Fruit fly (Drosophila melanogaster): Measurements from ENCODE around the gene CG6013.

Gene CG6013

dm6 chr3R:19028758-19029157, 2.5 kb upstream of the CG6013 start, which contains the start of the genes GatA and P5cr (continued):
- TF ChIP-seq row (GFP tag; IDR thresholded peaks at IDR 0.05) (peak; percentile 94), Scr (GFP tag; IDR thresholded peaks at IDR 0.05; ENCODE audit: partially characterized antibody) (no peak), CG30020 (tag; optimal IDR thresholded peaks at IDR 0.05) (no peak), ERR (GFP tag; optimal IDR thresholded peaks at IDR 0.05) (peak; percentile 75), zfh1 (GFP tag; IDR thresholded peaks at IDR 0.05) (peak; percentile 69), btn (GFP tag; optimal IDR thresholded peaks at IDR 0.05) (no peak), CG12236 (GFP tag; optimal IDR thresholded peaks at IDR 0.05) (peak; percentile 54), Mrtf (GFP tag; IDR thresholded peaks at IDR 0.05) (peak; percentile 89; the same call in 2 of the 3 replicates), CG3281 (GFP tag; optimal IDR thresholded peaks at IDR 0.05) (peak; percentile 77), CG15073 (GFP tag; optimal IDR thresholded peaks at IDR 0.05) (no peak), cwo (GFP tag; optimal IDR thresholded peaks at IDR 0.05) (peak; percentile 67), Hr39 (optimal IDR thresholded peaks at IDR 0.05) (no peak), CG34422 (GFP tag; IDR thresholded peaks at IDR 0.05) (peak; percentile 77; the same call in 1 of the 3 replicates), CG17829 (tag; optimal IDR thresholded peaks at IDR 0.05) (peak; percentile 49), dimm (GFP tag; IDR thresholded peaks at IDR 0.05) (0 out of 2 replicates have a peak, but pooled peaks have one; percentile 13), usp (GFP tag; optimal IDR thresholded peaks at IDR 0.05) (no peak), abd-A (tag; optimal IDR thresholded peaks at IDR 0.05) (no peak), HHEX (GFP tag; optimal IDR thresholded peaks at IDR 0.05) (peak; percentile 71), CG10431 (GFP tag; optimal IDR thresholded peaks at IDR 0.05) (peak; percentile 5), CG15601 (tag; optimal IDR thresholded peaks at IDR 0.05) (peak; percentile 46), ftz-f1 (GFP tag; optimal IDR thresholded peaks at IDR 0.05) (peak; percentile 28), PHDP (tag; optimal IDR thresholded peaks at IDR 0.05) (peak; percentile 78), CG10979 (tag; optimal IDR thresholded peaks at IDR 0.05) (peak; percentile 31), Awh (GFP tag; IDR thresholded peaks at IDR 0.05) (peak; percentile 51; the same call in 1 of the 2 replicates), Hsf (GFP tag; optimal IDR thresholded peaks at IDR 0.05) (peak; percentile 88), dati (GFP tag; IDR thresholded peaks at IDR 0.05) (no peak), odd (GFP tag; optimal IDR thresholded peaks at IDR 0.05) (peak; percentile 60), toy (GFP tag; IDR thresholded peaks at IDR 0.05) (no peak; the same call in 1 of the 2 replicates), CG4820 (GFP tag; optimal IDR thresholded peaks at IDR 0.05) (peak; percentile 47), grau (tag; optimal IDR thresholded peaks at IDR 0.05) (peak; percentile 82), tio (GFP tag; optimal IDR thresholded peaks at IDR 0.05) (no peak), ham (GFP tag; IDR thresholded peaks at IDR 0.05) (peak; percentile 26; the same call in 1 of the 2 replicates), bsh (GFP tag; optimal IDR thresholded peaks at IDR 0.05) (peak; percentile 51 to 69), Ets97D (GFP tag; optimal IDR thresholded peaks at IDR 0.05) (peak; percentile 38), HLHmδ (GFP tag; optimal IDR thresholded peaks at IDR 0.05) (no peak), CG8478 (optimal IDR thresholded peaks at IDR 0.05) (no peak), CG7556 (GFP tag; optimal IDR thresholded peaks at IDR 0.05) (peak; percentile 61), Dek (tag; optimal IDR thresholded peaks at IDR 0.05) (peak; percentile 84), CG10321 (GFP tag; IDR thresholded peaks at IDR 0.05) (peak; percentile 51; the same call in 1 of the 2 replicates), Dbx (GFP tag; IDR thresholded peaks at IDR 0.05) (peak; percentile 88), fd64A (GFP tag; optimal IDR thresholded peaks at IDR 0.05) (no peak), Tbp (GFP tag; optimal IDR thresholded peaks at IDR 0.05) (no peak), zen (tag; optimal IDR thresholded peaks at IDR 0.05) (no peak), Aef1 (GFP tag; IDR thresholded peaks at IDR 0.05) (peak; percentile 81), CG1529 (GFP tag; optimal IDR thresholded peaks at IDR 0.05) (peak; percentile 24), CTCF (GFP tag; optimal IDR thresholded peaks at IDR 0.05) (peak; percentile 6), CG13287 (GFP tag; IDR thresholded peaks at IDR 0.05; ENCODE audit: partially characterized antibody) (peak; percentile 33; the same call in 1 of the 2 replicates), sima (GFP tag; optimal IDR thresholded peaks at IDR 0.05) (peak; percentile 5), CG5953 (GFP tag; IDR thresholded peaks at IDR 0.05) (peak; percentile 67), CG13123 (GFP tag; optimal IDR thresholded peaks at IDR 0.05) (peak; percentile 58), CG18764 (GFP tag; optimal IDR thresholded peaks at IDR 0.05) (peak; percentile 67), ase (GFP tag; IDR thresholded peaks at IDR 0.05) (peak; percentile 54; the same call in 2 of the 3 replicates)

Data from whole organism, embryonic.